Worm (Caenorhabditis elegans): Measurements from ENCODE around the gene nspf-2.

ce11 chrII:2686985-2687675 lies 1.6 kb upstream of the nspf-2 start, which contains the start of the genes sup-9 and nspf-1:
- TF ChIP-seq ztf-18 (tag; optimal IDR thresholded peaks at IDR 0.05), result no peak
- no peak for TF ChIP-seq efl-1 (GFP tag; optimal IDR thresholded peaks at IDR 0.05)
- TF ChIP-seq snpc-4 (GFP tag; optimal IDR thresholded peaks at IDR 0.05), result no peak
- no peak for TF ChIP-seq snpc-4 (tag; optimal IDR thresholded peaks at IDR 0.05)
- no peak for TF ChIP-seq B0035.1 (tag; optimal IDR thresholded peaks at IDR 0.05)
